Worm (Caenorhabditis elegans) whole organism, late embryonic: Measurements from ENCODE around the gene D1054.18.

Experiments used
- ama-1 ChIP-seq: fragments of 150-350 bp; optimal IDR thresholded peaks from 2 replicates; lab custom pipeline; 2014
- elt-2 ChIP-seq: sonication (generic microtip); optimal IDR thresholded peaks from 2 replicates; lab custom pipeline; 2016; ENCODE audit warnings: missing genetic modification reagents, missing genetic modification characterization, missing compliant biosample characterization
- hlh-8 ChIP-seq: sonication (generic microtip); optimal IDR thresholded peaks from 2 replicates; lab custom pipeline; 2016; ENCODE audit warnings: missing genotype, missing genetic modification characterization, missing compliant biosample characterization
- lin-11 ChIP-seq: fragments of 200-800 bp; sonication (Bioruptor generic); optimal IDR thresholded peaks from 2 replicates; lab custom pipeline; 2018; ENCODE audit warnings: mild to moderate bottlenecking, missing genetic modification characterization, missing compliant biosample characterization
- mec-3 ChIP-seq: sonication (generic microtip); optimal IDR thresholded peaks from 2 replicates; lab custom pipeline; 2016; ENCODE audit warnings: borderline replicate concordance, missing genetic modification characterization, missing compliant biosample characterization
- nhr-11 ChIP-seq: fragments of 150-350 bp; optimal IDR thresholded peaks from 2 replicates; lab custom pipeline; 2014; ENCODE audit warnings: missing biosample characterization, missing genetic modification characterization
- pag-3 ChIP-seq: sonication (generic microtip); optimal IDR thresholded peaks from 2 replicates; lab custom pipeline; 2016; ENCODE audit warnings: missing compliant biosample characterization, missing genetic modification characterization, borderline replicate concordance
- pqm-1 ChIP-seq: sonication (generic microtip); optimal IDR thresholded peaks from 2 replicates; lab custom pipeline; 2016; ENCODE audit warnings: missing genetic modification characterization, missing compliant biosample characterization
- sox-2 ChIP-seq: fragments of 200-800 bp; sonication (Bioruptor generic); IDR thresholded peaks from 2 replicates; pipeline ENCODE4 v1.3.6; 2022; ENCODE audit warnings: missing genetic modification reagents, missing genetic modification characterization, missing compliant biosample characterization
- tbx-2 ChIP-seq: sonication (generic microtip); optimal IDR thresholded peaks from 2 replicates; lab custom pipeline; 2016; ENCODE audit warnings: missing genetic modification characterization, missing compliant biosample characterization

DNA sequence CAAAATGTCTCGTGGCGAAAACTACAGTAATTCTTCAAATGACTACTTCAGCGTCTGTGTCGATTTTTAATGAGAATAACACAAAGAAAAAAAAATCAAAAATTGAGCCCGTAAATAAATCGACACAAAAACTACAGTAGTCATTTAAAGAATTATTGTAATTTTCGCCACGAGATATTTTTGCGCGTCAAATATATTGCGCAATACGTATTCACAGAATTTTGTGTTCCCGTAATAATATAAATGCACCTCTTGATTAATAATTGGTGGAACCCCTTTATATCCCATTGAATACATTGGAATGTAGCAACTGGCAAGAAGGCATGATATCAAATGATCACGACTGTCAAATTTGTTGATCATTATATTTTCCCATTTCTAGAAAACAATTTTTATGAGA lies 32.1 kb downstream of the D1054.18 start:
- no peak for TF ChIP-seq hlh-8 (tag; lab: Kevin White, UChicago)
- TF ChIP-seq sox-2 (GFP tag; lab: Robert Waterston, UW), result no peak
- no peak for TF ChIP-seq elt-2 (tag; lab: Kevin White, UChicago)
- TF ChIP-seq nhr-11 (tag; lab: Kevin White, UChicago), result no peak
- TF ChIP-seq pqm-1, result no peak
- TF ChIP-seq ama-1, result no peak
- TF ChIP-seq tbx-2 (tag; lab: Kevin White, UChicago), result no peak
- no peak for TF ChIP-seq pag-3 (tag; lab: Kevin White, UChicago)
- TF ChIP-seq mec-3, result no peak
- no peak for TF ChIP-seq lin-11 (tag; lab: Kevin White, UChicago)
